Worm (Caenorhabditis elegans): ENCODE results near the gene srh-293.
A peak's percentile ranks its signal among the peaks of the same experiment; 100 is the strongest.

srh-293 gene

DNA sequence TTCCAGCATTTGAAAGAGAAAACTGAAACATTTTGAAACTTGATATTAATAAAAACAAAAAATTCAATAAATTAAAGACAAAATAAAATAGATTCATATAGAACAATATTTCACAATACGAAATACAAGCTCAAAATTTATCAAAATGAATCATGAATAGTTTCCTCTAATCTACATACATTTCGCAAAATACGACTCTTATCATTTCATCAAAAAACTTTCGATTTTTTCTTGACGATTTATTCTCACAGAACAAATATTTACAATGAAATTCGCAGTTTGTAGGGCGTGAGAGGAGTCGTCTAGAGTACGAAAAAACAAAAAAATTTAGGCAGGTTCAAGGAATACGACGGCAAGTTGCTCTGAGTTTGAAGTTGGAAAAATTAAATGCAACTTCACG, 24.2 kb downstream of the srh-293 start:
- no peak for TF ChIP-seq ztf-1 (GFP tag; conservative IDR thresholded peaks at IDR 0.05)
- TF ChIP-seq egl-27 (tag; optimal IDR thresholded peaks at IDR 0.05): no peak
- no peak for TF ChIP-seq F13H6.1 (tag; optimal IDR thresholded peaks at IDR 0.05)
- no peak for TF ChIP-seq mab-5 (tag; optimal IDR thresholded peaks at IDR 0.05)
- TF ChIP-seq nhr-237 (tag; optimal IDR thresholded peaks at IDR 0.05): no peak
- TF ChIP-seq lin-39 (tag; optimal IDR thresholded peaks at IDR 0.05): no peak
- TF ChIP-seq fos-1 (tag; optimal IDR thresholded peaks at IDR 0.05): peak; percentile 88

DNA sequence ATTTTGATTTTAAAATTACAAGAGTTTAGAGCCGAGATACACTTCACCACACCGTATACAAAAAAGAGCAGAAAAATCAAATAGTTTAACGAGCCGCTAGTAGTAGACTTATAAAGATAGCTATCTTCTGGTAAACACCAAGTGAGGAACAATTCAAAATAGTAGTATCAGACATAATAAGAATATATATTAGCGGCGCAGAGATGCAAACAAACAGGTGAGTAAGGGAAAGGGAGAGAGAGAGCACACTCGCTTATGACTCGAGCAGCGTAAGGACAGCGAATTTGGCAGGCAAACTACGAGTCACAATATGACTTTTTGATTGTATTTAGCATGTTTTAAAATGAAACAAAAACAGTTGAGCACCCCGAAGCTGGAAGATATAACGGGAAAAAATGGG, 25.3 kb downstream of the srh-293 start:
- TF ChIP-seq sma-9 (GFP tag; optimal IDR thresholded peaks at IDR 0.05): peak; percentile 10
- TF ChIP-seq sma-9 (tag; optimal IDR thresholded peaks at IDR 0.05): no peak
- no peak for TF ChIP-seq sma-3 (GFP tag; optimal IDR thresholded peaks at IDR 0.05)
- peak; percentile 84 for TF ChIP-seq fos-1 (tag; optimal IDR thresholded peaks at IDR 0.05)

DNA sequence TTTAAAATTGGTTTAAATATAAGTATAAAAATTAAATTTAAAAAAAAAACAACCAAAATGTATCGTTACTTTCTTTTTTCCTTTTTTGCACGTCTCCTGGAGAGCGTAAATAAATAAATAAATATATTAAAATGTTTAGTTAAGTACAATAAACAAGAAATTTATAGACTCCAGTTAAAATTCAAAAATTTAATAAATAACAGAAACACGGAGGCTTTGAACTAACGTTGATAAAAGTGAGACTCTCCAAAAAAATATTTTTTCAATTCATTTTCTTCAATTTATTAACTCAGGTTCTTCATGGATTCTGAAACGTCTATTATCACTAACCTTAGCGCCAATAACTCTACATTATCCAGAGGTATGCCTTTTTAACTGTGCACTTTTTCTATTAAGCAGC, 25.8 kb downstream of the srh-293 start, which contains the start of gene T06C12.12:
Gene T06C12.12 (plus strand): TSS at position 301 of the 400 bp plus-strand sequence.
- TF ChIP-seq nhr-23 (tag; optimal IDR thresholded peaks at IDR 0.05) (no peak), C34F6.9 (tag; optimal IDR thresholded peaks at IDR 0.05) (no peak), ceh-16 (tag; optimal IDR thresholded peaks at IDR 0.05) (no peak), snpc-4 (tag; optimal IDR thresholded peaks at IDR 0.05) (no peak), nhr-129 (tag; optimal IDR thresholded peaks at IDR 0.05) (no peak), unc-62 (GFP tag; optimal IDR thresholded peaks at IDR 0.05) (no peak), lin-13 (GFP tag; optimal IDR thresholded peaks at IDR 0.05) (no peak), unc-39 (tag; optimal IDR thresholded peaks at IDR 0.05) (no peak), blmp-1 (tag; optimal IDR thresholded peaks at IDR 0.05; ENCODE audit: insufficient read depth) (no peak), nhr-6 (tag; optimal IDR thresholded peaks at IDR 0.05) (no peak), nhr-21 (tag; optimal IDR thresholded peaks at IDR 0.05) (no peak), skn-1 (tag; optimal IDR thresholded peaks at IDR 0.05) (no peak), zag-1 (tag; optimal IDR thresholded peaks at IDR 0.05) (no peak), gmeb-1 (tag; optimal IDR thresholded peaks at IDR 0.05) (no peak), sma-9 (GFP tag; optimal IDR thresholded peaks at IDR 0.05) (no peak), sma-9 (tag; optimal IDR thresholded peaks at IDR 0.05) (no peak), F13H6.1 (tag; optimal IDR thresholded peaks at IDR 0.05) (no peak), sma-3 (GFP tag; optimal IDR thresholded peaks at IDR 0.05) (no peak), crh-2 (tag; optimal IDR thresholded peaks at IDR 0.05) (no peak)

DNA sequence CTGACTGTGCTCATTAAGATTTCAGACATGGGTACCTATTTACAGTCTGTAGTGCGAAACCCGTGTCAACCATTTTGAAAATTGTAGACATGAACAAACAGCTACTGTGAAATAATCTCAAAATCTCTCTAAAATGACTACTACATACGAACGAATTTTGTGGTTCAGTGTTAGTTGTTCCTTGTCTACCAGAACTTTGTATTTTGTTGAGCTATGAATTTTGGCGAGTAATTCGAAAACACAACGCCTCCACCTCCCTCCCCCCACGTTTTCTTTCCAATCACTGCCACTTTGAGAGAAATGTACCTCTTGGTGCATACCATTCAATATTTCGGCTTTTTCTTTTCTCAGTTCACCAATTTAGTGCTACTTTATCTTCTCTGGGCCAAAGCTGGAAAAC, 26.8 kb downstream of the srh-293 start, which contains the start of gene T06C12.11:
Gene T06C12.11 (plus strand): TSS at position 301 of the 400 bp plus-strand sequence.
- TF ChIP-seq gmeb-1 (tag; optimal IDR thresholded peaks at IDR 0.05): no peak
- TF ChIP-seq nhr-77 (tag; optimal IDR thresholded peaks at IDR 0.05): no peak
- no peak for TF ChIP-seq nhr-129 (tag; optimal IDR thresholded peaks at IDR 0.05)
- TF ChIP-seq R02D3.7 (tag; optimal IDR thresholded peaks at IDR 0.05): no peak
- TF ChIP-seq nhr-25 (tag; optimal IDR thresholded peaks at IDR 0.05): no peak
- TF ChIP-seq Y55F3AM.14 (GFP tag; optimal IDR thresholded peaks at IDR 0.05): no peak
- TF ChIP-seq alr-1 (tag; optimal IDR thresholded peaks at IDR 0.05): no peak
- no peak for TF ChIP-seq ceh-16 (tag; optimal IDR thresholded peaks at IDR 0.05)
- TF ChIP-seq nhr-23 (tag; optimal IDR thresholded peaks at IDR 0.05): no peak
- no peak for TF ChIP-seq C34F6.9 (tag; optimal IDR thresholded peaks at IDR 0.05)
- TF ChIP-seq ama-1 (optimal IDR thresholded peaks at IDR 0.05): no peak

DNA sequence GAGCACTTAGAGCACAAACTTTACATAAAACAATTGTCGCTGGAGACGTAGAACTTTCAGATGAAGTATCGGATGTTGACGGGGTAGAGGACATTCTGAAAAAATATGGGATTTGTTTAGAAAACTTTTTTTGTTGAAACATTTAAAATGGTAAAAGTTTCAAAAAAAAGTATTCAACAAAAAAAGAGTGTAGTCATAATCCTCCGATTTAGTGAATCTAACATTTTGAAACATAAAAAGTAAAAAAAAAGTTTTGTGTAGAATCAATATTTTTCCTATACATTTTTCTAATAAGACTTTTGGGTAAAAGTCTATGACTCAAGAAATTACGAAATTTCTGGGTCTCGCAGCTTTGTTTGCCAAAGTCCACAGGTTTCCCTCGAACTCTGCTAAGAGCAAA, 30.7 kb downstream of the srh-293 start, which contains the start of gene nhr-213:
Gene nhr-213 (minus strand): TSS at position 101 of the 400 bp plus-strand sequence.
- TF ChIP-seq alr-1 (tag; optimal IDR thresholded peaks at IDR 0.05) (no peak), nhr-129 (tag; optimal IDR thresholded peaks at IDR 0.05) (no peak), skn-1 (tag; optimal IDR thresholded peaks at IDR 0.05) (no peak), unc-55 (GFP tag; optimal IDR thresholded peaks at IDR 0.05) (no peak), F13H6.1 (tag; optimal IDR thresholded peaks at IDR 0.05) (no peak), mab-5 (tag; optimal IDR thresholded peaks at IDR 0.05) (no peak), aly-2 (tag; optimal IDR thresholded peaks at IDR 0.05) (no peak), nhr-10 (tag; optimal IDR thresholded peaks at IDR 0.05) (no peak), nhr-6 (tag; optimal IDR thresholded peaks at IDR 0.05) (no peak), ama-1 (optimal IDR thresholded peaks at IDR 0.05) (no peak), nhr-12 (tag; optimal IDR thresholded peaks at IDR 0.05) (no peak), gmeb-1 (tag; optimal IDR thresholded peaks at IDR 0.05) (no peak), lin-13 (GFP tag; optimal IDR thresholded peaks at IDR 0.05) (no peak), crh-2 (tag; optimal IDR thresholded peaks at IDR 0.05) (no peak), C34F6.9 (tag; optimal IDR thresholded peaks at IDR 0.05) (no peak), sma-9 (GFP tag; optimal IDR thresholded peaks at IDR 0.05) (no peak), sma-9 (tag; optimal IDR thresholded peaks at IDR 0.05) (no peak)
